Worm (Caenorhabditis elegans) whole organism, L1 larva: ENCODE measurements around the gene fipr-6.

ENCODE experiments used
- C04F5.9 ChIP-seq: sonication (generic microtip); optimal IDR thresholded peaks from 2 replicates; lab custom pipeline; 2016; ENCODE audit warnings: missing genetic modification characterization, missing compliant biosample characterization
- aha-1 ChIP-seq: fragments of 150-350 bp; optimal IDR thresholded peaks from 2 replicates; lab custom pipeline; 2014; ENCODE audit warnings: missing biosample characterization, missing genetic modification characterization
- aly-2 ChIP-seq: fragments of 150-350 bp; optimal IDR thresholded peaks from 2 replicates; lab custom pipeline; 2014; ENCODE audit warnings: missing biosample characterization, missing genetic modification characterization
- ceh-82 ChIP-seq, 3 experiments: fragments of 150-350 bp in 1 of 3; sonication (generic microtip) in 2 of 3; optimal IDR thresholded peaks; 2 replicates each; lab custom pipeline; 2014 to 2017; ENCODE audit warnings: missing biosample characterization in 3 of 3, missing genetic modification characterization in 3 of 3
- fkh-10 ChIP-seq: sonication (generic microtip); optimal IDR thresholded peaks from 2 replicates; lab custom pipeline; 2017; ENCODE audit warnings: missing biosample characterization, missing genetic modification reagents, missing genetic modification characterization
- fos-1 ChIP-seq: fragments of 150-350 bp; optimal IDR thresholded peaks from 2 replicates; lab custom pipeline; 2014; ENCODE audit warnings: missing biosample characterization, missing genetic modification characterization
- lin-39 ChIP-seq: fragments of 150-350 bp; optimal IDR thresholded peaks from 2 replicates; lab custom pipeline; 2014; ENCODE audit warnings: missing biosample characterization, missing genetic modification reagents, missing genetic modification characterization
- mep-1 ChIP-seq: fragments of 150-350 bp; optimal IDR thresholded peaks from 2 replicates; lab custom pipeline; 2014; ENCODE audit warnings: missing biosample characterization, missing genetic modification characterization
- nhr-237 ChIP-seq: fragments of 150-350 bp; optimal IDR thresholded peaks from 2 replicates; lab custom pipeline; 2014; ENCODE audit warnings: missing biosample characterization, missing genetic modification characterization
- skn-1 ChIP-seq: fragments of 150-350 bp; optimal IDR thresholded peaks from 2 replicates; lab custom pipeline; 2014; ENCODE audit warnings: missing biosample characterization, missing genetic modification characterization
- sptf-1 ChIP-seq: fragments of 150-350 bp; optimal IDR thresholded peaks from 2 replicates; lab custom pipeline; 2014; ENCODE audit warnings: missing biosample characterization, missing genetic modification characterization
- unc-30 ChIP-seq: sonication (generic microtip); optimal IDR thresholded peaks from 2 replicates; lab custom pipeline; 2017; ENCODE audit warnings: missing biosample characterization, missing genetic modification characterization
- unc-62 ChIP-seq: fragments of 150-350 bp; optimal IDR thresholded peaks from 2 replicates; lab custom pipeline; 2014; ENCODE audit warnings: missing biosample characterization, missing genetic modification reagents, missing genetic modification characterization

DNA sequence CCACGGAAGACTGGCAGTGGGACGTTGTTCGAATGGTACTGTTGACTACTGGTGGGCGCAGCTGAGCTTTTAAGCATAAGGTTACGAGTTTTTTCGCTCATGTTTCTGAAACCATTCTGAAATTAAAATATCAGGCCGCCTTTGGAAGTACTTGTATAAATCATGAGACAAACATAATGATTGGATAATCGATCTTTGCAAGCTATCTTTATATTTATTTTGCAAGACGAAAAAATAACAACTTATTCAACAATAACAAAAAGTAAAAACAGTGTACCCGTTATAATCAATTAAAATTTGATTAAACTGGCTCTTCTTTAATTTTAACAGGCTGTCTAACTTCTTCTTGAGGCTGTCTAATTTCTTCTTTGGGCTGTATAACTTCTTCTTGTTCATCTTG, 25.5 kb upstream of the fipr-6 start, which contains the start of gene ZK856.16:
- TF ChIP-seq sptf-1 (tag; lab: Kevin White, UChicago) (no peak), ceh-82 (tag; optimal IDR thresholded peaks at IDR 0.05; lab: Kevin White, UChicago) (no peak), unc-62 (GFP tag; lab: Kevin White, UChicago) (no peak), lin-39 (tag; lab: Kevin White, UChicago) (no peak), nhr-237 (no peak), aha-1 (no peak), mep-1 (no peak), unc-30 (tag; lab: Kevin White, UChicago) (no peak), fkh-10 (GFP tag; lab: Kevin White, UChicago) (no peak), skn-1 (tag; lab: Kevin White, UChicago) (no peak), fos-1 (tag; lab: Kevin White, UChicago) (no peak), C04F5.9 (tag; lab: Kevin White, UChicago) (no peak), aly-2 (tag; lab: Kevin White, UChicago) (no peak)
